Fruit fly (Drosophila melanogaster): Measurements from ENCODE around the gene Nmdar1.

DNA sequence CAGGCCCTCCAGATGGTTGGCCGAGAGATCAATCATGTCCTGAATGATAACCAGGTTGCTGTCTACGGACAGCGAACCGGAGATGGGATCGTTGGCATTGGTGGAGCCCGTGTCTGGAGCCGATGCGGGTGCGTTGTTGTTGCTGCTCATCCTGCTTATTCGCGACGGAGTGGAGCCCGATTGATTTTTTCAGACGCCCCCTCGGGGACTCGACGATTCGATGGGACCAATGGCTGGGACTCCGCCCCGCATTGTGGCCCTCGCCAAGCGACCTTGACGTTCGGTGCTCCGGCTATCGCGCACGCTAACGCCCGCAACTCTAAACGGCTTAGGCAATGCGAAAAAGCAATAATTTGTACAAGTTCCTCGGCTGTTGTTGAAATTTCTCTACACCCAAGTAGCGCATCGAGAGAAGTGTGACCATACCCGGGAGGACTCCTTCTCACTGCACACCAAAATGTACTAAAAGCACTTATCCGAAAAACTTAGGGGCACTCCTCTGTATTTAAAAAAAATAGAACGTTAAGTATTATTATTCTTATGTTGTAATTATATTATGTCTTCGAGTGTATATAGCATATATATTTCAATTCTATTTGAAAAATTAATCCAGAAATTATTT lies 39.5 kb downstream of the Nmdar1 start, which contains the start of gene ksr:
- TF ChIP-seq Hnf4 (GFP tag; optimal IDR thresholded peaks at IDR 0.05) (no peak), foxo (GFP tag; optimal IDR thresholded peaks at IDR 0.05) (no peak), sage (GFP tag; optimal IDR thresholded peaks at IDR 0.05) (no peak), N (GFP tag; optimal IDR thresholded peaks at IDR 0.05) (no peak), Sp1 (GFP tag; optimal IDR thresholded peaks at IDR 0.05) (peak; percentile 38), psq (GFP tag; optimal IDR thresholded peaks at IDR 0.05) (no peak), Hr78 (GFP tag; optimal IDR thresholded peaks at IDR 0.05) (no peak), dl (GFP tag; optimal IDR thresholded peaks at IDR 0.05; ENCODE audit: insufficient read depth in 1 of 2, partially characterized antibody in 2 of 2) (no peak), br (GFP tag; optimal IDR thresholded peaks at IDR 0.05) (no peak), rgr (GFP tag; optimal IDR thresholded peaks at IDR 0.05) (no peak), jim (GFP tag; optimal IDR thresholded peaks at IDR 0.05) (no peak), fru (GFP tag; optimal IDR thresholded peaks at IDR 0.05) (no peak), usp (GFP tag; optimal IDR thresholded peaks at IDR 0.05) (no peak)
